Worm (Caenorhabditis elegans): ENCODE results near the gene F20A1.4.

The F20A1.4 gene

DNA sequence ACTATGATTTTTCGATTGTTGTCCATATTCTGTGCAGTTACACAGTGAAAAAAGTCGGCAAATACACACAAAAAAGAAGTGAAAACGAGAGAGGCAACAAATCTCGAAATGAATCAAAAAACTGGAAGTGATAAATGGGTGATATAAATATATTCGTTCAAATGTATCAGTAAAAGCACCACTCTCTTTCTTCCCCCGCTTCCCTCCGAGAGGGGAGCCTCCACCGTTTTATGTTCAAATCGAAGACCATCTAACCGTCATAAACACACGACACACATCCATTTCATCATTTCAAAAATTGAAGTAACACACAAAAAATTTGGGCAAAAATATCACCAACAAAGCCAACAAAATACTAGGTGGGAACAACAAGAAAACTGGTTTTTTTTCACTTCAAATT, 5.4 kb upstream of the F20A1.4 start, which contains the start of gene F20A1.6:
F20A1.6 (minus strand) TSS at position 101 of the 400 bp plus-strand sequence.
- TF ChIP-seq ztf-11 (tag; optimal IDR thresholded peaks at IDR 0.05) = no peak
- no peak for TF ChIP-seq Y105C5A.15 (GFP tag; IDR thresholded peaks at IDR 0.05)
- no peak for TF ChIP-seq ctbp-1 (GFP tag; IDR thresholded peaks at IDR 0.05)
- TF ChIP-seq skn-1 (tag; optimal IDR thresholded peaks at IDR 0.05) = no peak
- no peak for TF ChIP-seq lin-29 (GFP tag; IDR thresholded peaks at IDR 0.05)
- TF ChIP-seq mxl-3 (GFP tag; optimal IDR thresholded peaks at IDR 0.05) = no peak
- TF ChIP-seq nhr-6 (tag; optimal IDR thresholded peaks at IDR 0.05) = no peak
- TF ChIP-seq tag-97 (GFP tag; IDR thresholded peaks at IDR 0.05) = no peak
- TF ChIP-seq spr-1 (tag; optimal IDR thresholded peaks at IDR 0.05) = no peak
- no peak for TF ChIP-seq lin-15B (tag; optimal IDR thresholded peaks at IDR 0.05)
- no peak for TF ChIP-seq nhr-102 (tag; optimal IDR thresholded peaks at IDR 0.05)
- no peak for TF ChIP-seq php-3 (GFP tag; IDR thresholded peaks at IDR 0.05)

- no peak for TF ChIP-seq ztf-11 (tag; optimal IDR thresholded peaks at IDR 0.05)
- no peak for TF ChIP-seq zip-2 (tag; optimal IDR thresholded peaks at IDR 0.05)
- TF ChIP-seq daf-19 (GFP tag; conservative IDR thresholded peaks at IDR 0.05) = no peak
- no peak for TF ChIP-seq ceh-82 (tag; optimal IDR thresholded peaks at IDR 0.05)
- no peak for TF ChIP-seq ceh-62 (tag; optimal IDR thresholded peaks at IDR 0.05)
- TF ChIP-seq cey-2 (tag; optimal IDR thresholded peaks at IDR 0.05; ENCODE audit: borderline replicate concordance, insufficient read depth) = no peak
- no peak for TF ChIP-seq T26A8.4 (GFP tag; IDR thresholded peaks at IDR 0.05)
- TF ChIP-seq ceh-20 (GFP tag; IDR thresholded peaks at IDR 0.05) = no peak
Observed at ce11 chrV:7022981-7023380, 1.3 kb upstream of the F20A1.4 start.

- TF ChIP-seq zfp-3 (GFP tag; conservative IDR thresholded peaks at IDR 0.05) (no peak), D1046.2 (GFP tag; IDR thresholded peaks at IDR 0.05) (no peak), lin-29 (GFP tag; IDR thresholded peaks at IDR 0.05) (no peak)
Observed at ce11 chrV:7017059-7017458, 4.6 kb downstream of the F20A1.4 start, which contains the start of gene srsx-32. Gene srsx-32, plus strand, starts transcription at chrV:7017359.

- TF ChIP-seq unc-62 (GFP tag; optimal IDR thresholded peaks at IDR 0.05 in 1 of 2) = no peak
- no peak for TF ChIP-seq unc-62 (tag; optimal IDR thresholded peaks at IDR 0.05)
- no peak for TF ChIP-seq dve-1 (tag; optimal IDR thresholded peaks at IDR 0.05; ENCODE audit: insufficient read depth)
- TF ChIP-seq nhr-111 (GFP tag; optimal IDR thresholded peaks at IDR 0.05) = no peak
- no peak for TF ChIP-seq zfp-2 (tag; optimal IDR thresholded peaks at IDR 0.05)
- no peak for TF ChIP-seq pha-4 (GFP tag; IDR thresholded peaks at IDR 0.05)
- TF ChIP-seq pha-4 (tag; optimal IDR thresholded peaks at IDR 0.05) = no peak
- TF ChIP-seq ztf-11 (tag; optimal IDR thresholded peaks at IDR 0.05) = no peak
Observed at ce11 chrV:7015872-7016271, 5.8 kb downstream of the F20A1.4 start, which contains the start of gene C33G8.13. Gene C33G8.13, minus strand, starts transcription at chrV:7015972.

DNA sequence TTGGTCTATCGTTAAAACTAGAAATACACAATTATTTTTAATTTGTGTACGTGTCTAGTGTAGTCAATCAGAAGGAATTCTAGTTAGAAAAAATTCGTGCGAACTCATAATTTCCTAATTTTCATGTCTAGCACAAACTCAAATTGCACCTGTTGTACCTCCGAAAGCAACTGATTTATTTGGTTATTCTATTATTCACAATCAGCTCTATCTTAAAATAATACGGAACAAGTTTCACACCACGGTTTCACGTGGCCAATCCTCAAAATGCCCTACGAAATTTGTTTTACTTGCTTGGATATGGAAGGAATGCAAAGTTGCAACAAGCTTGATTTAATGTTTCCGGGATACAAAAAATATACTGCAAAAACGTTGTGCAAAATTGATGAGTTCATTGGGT, 9.1 kb downstream of the F20A1.4 start, which contains the start of gene srw-127:
srw-127 (plus strand) TSS at position 301 of the 400 bp plus-strand sequence.
- no peak for TF ChIP-seq F10B5.3 (tag; optimal IDR thresholded peaks at IDR 0.05)
- TF ChIP-seq fos-1 (tag; optimal IDR thresholded peaks at IDR 0.05) = no peak
- no peak for TF ChIP-seq spr-1 (tag; optimal IDR thresholded peaks at IDR 0.05)
- no peak for TF ChIP-seq nhr-76 (tag; optimal IDR thresholded peaks at IDR 0.05)
- no peak for TF ChIP-seq nhr-41 (GFP tag; IDR thresholded peaks at IDR 0.05)
- TF ChIP-seq lim-7 (GFP tag; IDR thresholded peaks at IDR 0.05) = no peak
- no peak for TF ChIP-seq arid-1 (GFP tag; conservative IDR thresholded peaks at IDR 0.05)
- no peak for TF ChIP-seq F26F4.8 (GFP tag; conservative IDR thresholded peaks at IDR 0.05)
- no peak for TF ChIP-seq lin-1 (GFP tag; IDR thresholded peaks at IDR 0.05)
- no peak for TF ChIP-seq hif-1 (tag; optimal IDR thresholded peaks at IDR 0.05)
- no peak for TF ChIP-seq egl-43 (GFP tag; IDR thresholded peaks at IDR 0.05)
- TF ChIP-seq egl-27 (tag; optimal IDR thresholded peaks at IDR 0.05) = no peak
- TF ChIP-seq zfp-2 (tag; optimal IDR thresholded peaks at IDR 0.05) = no peak
- TF ChIP-seq zag-1 (tag; optimal IDR thresholded peaks at IDR 0.05) = no peak
- no peak for TF ChIP-seq daf-16 (GFP tag; optimal IDR thresholded peaks at IDR 0.05)
- TF ChIP-seq daf-16 (tag; optimal IDR thresholded peaks at IDR 0.05) = no peak
- TF ChIP-seq ztf-7 (tag; optimal IDR thresholded peaks at IDR 0.05) = no peak
- no peak for TF ChIP-seq ZK337.2 (GFP tag; IDR thresholded peaks at IDR 0.05)

Data from whole organism, L4 larva.